Worm (Caenorhabditis elegans): Measurements from ENCODE around the gene F53F8.5.

ce11 chrV:20662474-20662873, 41.4 kb downstream of the F53F8.5 start:
- TF ChIP-seq hnd-1 (tag; optimal IDR thresholded peaks at IDR 0.05) (no peak), tbx-11 (GFP tag; IDR thresholded peaks at IDR 0.05) (no peak), hmbx-1 (tag; optimal IDR thresholded peaks at IDR 0.05) (no peak), ama-1 (optimal IDR thresholded peaks at IDR 0.05) (no peak), tbx-37 (GFP tag; conservative IDR thresholded peaks at IDR 0.05) (no peak), ceh-36 (tag; optimal IDR thresholded peaks at IDR 0.05) (no peak), pes-1 (GFP tag; IDR thresholded peaks at IDR 0.05) (no peak), sea-1 (GFP tag; conservative IDR thresholded peaks at IDR 0.05) (no peak), flt-1 (GFP tag; IDR thresholded peaks at IDR 0.05) (no peak), ets-7 (tag; optimal IDR thresholded peaks at IDR 0.05) (no peak), aly-1 (tag; optimal IDR thresholded peaks at IDR 0.05) (no peak), ceh-13 (GFP tag; optimal IDR thresholded peaks at IDR 0.05) (no peak), B0310.2 (tag; optimal IDR thresholded peaks at IDR 0.05) (no peak), tra-4 (tag; optimal IDR thresholded peaks at IDR 0.05) (no peak)
